Fruit fly (Drosophila melanogaster): ENCODE results near the gene CG17328.
A peak's percentile ranks its signal among the peaks of the same experiment; 100 is the strongest.

CG17328 gene

DNA sequence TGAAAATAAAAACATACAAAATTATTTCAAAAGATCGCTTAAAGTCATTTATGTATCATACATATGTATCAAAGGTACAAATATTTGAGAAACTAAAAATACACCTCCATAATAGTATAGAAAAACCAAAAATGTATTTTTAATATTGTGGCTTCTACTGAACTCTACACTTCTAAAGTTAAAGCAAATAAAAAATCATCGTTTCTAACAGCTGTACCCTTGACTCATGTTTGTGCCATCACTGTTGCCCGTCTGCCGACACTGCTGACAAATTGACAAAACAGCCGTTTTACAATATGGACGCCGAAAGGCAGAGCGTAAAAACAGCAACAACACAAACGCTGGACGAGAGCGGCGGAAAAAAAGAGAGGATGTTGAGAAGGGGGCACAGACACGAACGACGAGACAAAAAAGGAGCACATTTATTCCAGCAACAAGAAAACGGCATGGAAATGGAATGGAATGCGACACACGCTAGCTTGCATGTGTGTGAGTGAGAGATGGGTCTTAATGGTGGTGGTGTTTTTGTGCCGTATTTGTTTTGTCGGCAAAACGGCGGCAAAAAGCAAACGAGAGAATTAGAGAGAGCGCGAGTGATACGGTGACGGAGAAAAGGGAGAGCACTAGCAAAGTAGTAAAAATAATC is 13.3 kb upstream of the CG17328 start (continued):
- TF ChIP-seq CG4404 (GFP tag; IDR thresholded peaks at IDR 0.05) = no peak
- TF ChIP-seq Mes4 (GFP tag; optimal IDR thresholded peaks at IDR 0.05) = peak; percentile 72
- peak; percentile 78 for TF ChIP-seq CG1233 (GFP tag; optimal IDR thresholded peaks at IDR 0.05)
- no peak for TF ChIP-seq CG14050 (GFP tag; IDR thresholded peaks at IDR 0.05)
- peak; percentile 90 for TF ChIP-seq CG12391 (tag; optimal IDR thresholded peaks at IDR 0.05)
- TF ChIP-seq dysf (GFP tag; IDR thresholded peaks at IDR 0.05) = no peak
- TF ChIP-seq sc (optimal IDR thresholded peaks at IDR 0.05) = no peak
- peak; percentile 68 for TF ChIP-seq sc (GFP tag; optimal IDR thresholded peaks at IDR 0.05)
- TF ChIP-seq sima (GFP tag; optimal IDR thresholded peaks at IDR 0.05) = peak; percentile 68
- peak; percentile 82 for TF ChIP-seq tx (GFP tag; optimal IDR thresholded peaks at IDR 0.05)
- TF ChIP-seq Lhr (GFP tag; optimal IDR thresholded peaks at IDR 0.05) = peak; percentile 25
- TF ChIP-seq CG31441 (GFP tag; IDR thresholded peaks at IDR 0.05) = no peak
- peak; percentile 69 for TF ChIP-seq BtbVII (GFP tag; optimal IDR thresholded peaks at IDR 0.05)
- peak; percentile 40 for TF ChIP-seq NC2β (GFP tag; optimal IDR thresholded peaks at IDR 0.05)
- peak; percentile 57 for TF ChIP-seq Nf-YC (tag; optimal IDR thresholded peaks at IDR 0.05)
- TF ChIP-seq CG7928 (GFP tag; optimal IDR thresholded peaks at IDR 0.05) = peak; percentile 53
- TF ChIP-seq shn (GFP tag; optimal IDR thresholded peaks at IDR 0.05) = peak; percentile 88
- TF ChIP-seq HLH3B (GFP tag; IDR thresholded peaks at IDR 0.05) = no peak
- TF ChIP-seq CG3065 (GFP tag; optimal IDR thresholded peaks at IDR 0.05) = peak; percentile 64
- TF ChIP-seq h (optimal IDR thresholded peaks at IDR 0.05) = no peak
- no peak for TF ChIP-seq Doc2 (GFP tag; IDR thresholded peaks at IDR 0.05)
- TF ChIP-seq CG3407 (GFP tag; optimal IDR thresholded peaks at IDR 0.05) = peak; percentile 70
- TF ChIP-seq CG17568 (GFP tag; optimal IDR thresholded peaks at IDR 0.05) = peak; percentile 49
- TF ChIP-seq CG33557 (GFP tag; optimal IDR thresholded peaks at IDR 0.05) = peak; percentile 39
- peak; percentile 93 for TF ChIP-seq phol (tag; optimal IDR thresholded peaks at IDR 0.05)
- TF ChIP-seq Rx (GFP tag; IDR thresholded peaks at IDR 0.05) = no peak
- peak; percentile 75 for TF ChIP-seq CG18764 (GFP tag; optimal IDR thresholded peaks at IDR 0.05)
- TF ChIP-seq Hmr (GFP tag; optimal IDR thresholded peaks at IDR 0.05) = peak; percentile 86
- peak; percentile 83 for TF ChIP-seq CG15514 (GFP tag; optimal IDR thresholded peaks at IDR 0.05)
- TF ChIP-seq bowl (GFP tag; IDR thresholded peaks at IDR 0.05) = no peak
- TF ChIP-seq CG2678 (tag; optimal IDR thresholded peaks at IDR 0.05) = peak; percentile 91
- TF ChIP-seq slp2 (GFP tag; optimal IDR thresholded peaks at IDR 0.05) = peak; percentile 52
- TF ChIP-seq CG30403 (GFP tag; optimal IDR thresholded peaks at IDR 0.05) = peak; percentile 82
- peak; percentile 87 for TF ChIP-seq zfh2 (GFP tag; optimal IDR thresholded peaks at IDR 0.05)
- TF ChIP-seq Fer1 (GFP tag; optimal IDR thresholded peaks at IDR 0.05) = peak; percentile 86
- peak; percentile 87 for TF ChIP-seq CG18599 (GFP tag; optimal IDR thresholded peaks at IDR 0.05)
- TF ChIP-seq CG30431 (GFP tag; optimal IDR thresholded peaks at IDR 0.05) = peak; percentile 55
- TF ChIP-seq abd-A (tag; optimal IDR thresholded peaks at IDR 0.05) = peak; percentile 84
- TF ChIP-seq CG11398 (GFP tag; optimal IDR thresholded peaks at IDR 0.05) = peak; percentile 64
- TF ChIP-seq HmgZ (tag; optimal IDR thresholded peaks at IDR 0.05) = peak; percentile 59
- TF ChIP-seq ems (GFP tag; optimal IDR thresholded peaks at IDR 0.05) = peak; percentile 21
- TF ChIP-seq ase (GFP tag; IDR thresholded peaks at IDR 0.05) = no peak
- TF ChIP-seq dmrt99B (tag; optimal IDR thresholded peaks at IDR 0.05) = peak; percentile 85
- TF ChIP-seq Elba2 (GFP tag; optimal IDR thresholded peaks at IDR 0.05) = no peak
- TF ChIP-seq ranshi (GFP tag; IDR thresholded peaks at IDR 0.05) = no peak
- no peak for TF ChIP-seq Optix (GFP tag; IDR thresholded peaks at IDR 0.05)
- no peak for TF ChIP-seq CG14667 (GFP tag; IDR thresholded peaks at IDR 0.05)
- TF ChIP-seq CG6254 (GFP tag; optimal IDR thresholded peaks at IDR 0.05) = peak; percentile 82
- peak; percentile 62 for TF ChIP-seq CG3995 (GFP tag; optimal IDR thresholded peaks at IDR 0.05)
- TF ChIP-seq CG10565 (GFP tag; optimal IDR thresholded peaks at IDR 0.05) = no peak
- peak; percentile 84 for TF ChIP-seq bcd (GFP tag; optimal IDR thresholded peaks at IDR 0.05)

Data from whole organism, embryonic.